Worm (Caenorhabditis elegans) whole organism, L3 larva: ENCODE results near the gene trr-1.

Source experiments
- R02D3.7 ChIP-seq: fragments of 150-350 bp; optimal IDR thresholded peaks from 2 replicates; lab custom pipeline; 2014; ENCODE audit warnings: missing biosample characterization, missing genetic modification characterization
- aly-2 ChIP-seq: fragments of 150-350 bp; optimal IDR thresholded peaks from 2 replicates; lab custom pipeline; 2014; ENCODE audit warnings: missing biosample characterization, missing genetic modification characterization
- ama-1 ChIP-seq: fragments of 150-350 bp; optimal IDR thresholded peaks from 2 replicates; lab custom pipeline; 2018
- ceh-16 ChIP-seq: sonication (generic microtip); optimal IDR thresholded peaks from 2 replicates; lab custom pipeline; 2017; ENCODE audit warnings: missing biosample characterization, missing genetic modification characterization
- ceh-28 ChIP-seq: fragments of 150-350 bp; optimal IDR thresholded peaks from 2 replicates; lab custom pipeline; 2014; ENCODE audit warnings: missing biosample characterization, missing genetic modification reagents, missing genetic modification characterization
- ceh-82 ChIP-seq: fragments of 150-350 bp; optimal IDR thresholded peaks from 2 replicates; lab custom pipeline; 2014; ENCODE audit warnings: missing biosample characterization, missing genetic modification characterization
- daf-12 ChIP-seq: fragments of 150-350 bp; optimal IDR thresholded peaks from 2 replicates; lab custom pipeline; 2014; ENCODE audit warnings: missing biosample characterization, missing genetic modification reagents, missing genetic modification characterization
- egl-27 ChIP-seq: sonication (generic microtip); optimal IDR thresholded peaks from 4 replicates; lab custom pipeline; 2017; ENCODE audit warnings: missing biosample characterization, missing genetic modification reagents, missing genetic modification characterization
- egl-5 ChIP-seq: fragments of 150-350 bp; optimal IDR thresholded peaks from 2 replicates; lab custom pipeline; 2017; ENCODE audit warnings: missing biosample characterization, missing genetic modification reagents, missing genetic modification characterization, inconsistent platforms
- elt-1 ChIP-seq: fragments of 150-350 bp; optimal IDR thresholded peaks from 2 replicates; lab custom pipeline; 2014; ENCODE audit warnings: missing biosample characterization, missing genetic modification characterization
- elt-2 ChIP-seq: sonication (generic microtip); optimal IDR thresholded peaks from 2 replicates; lab custom pipeline; 2016; ENCODE audit warnings: missing genetic modification reagents, mild to moderate bottlenecking, missing genetic modification characterization, missing compliant biosample characterization
- elt-3 ChIP-seq, 3 experiments: fragments of 150-350 bp in 1 of 3; sonication (generic microtip) in 2 of 3; optimal IDR thresholded peaks; 2 replicates in 2 of 3; 4 replicates in 1 of 3; lab custom pipeline; 2014 to 2017; ENCODE audit warnings: missing biosample characterization in 3 of 3, missing genetic modification characterization in 3 of 3
- eor-1 ChIP-seq, 2 experiments: fragments of 150-350 bp; optimal IDR thresholded peaks; 2 replicates each; lab custom pipeline; 2014 to 2018; ENCODE audit warnings: missing biosample characterization in 2 of 2, missing genetic modification characterization in 2 of 2
- fkh-10 ChIP-seq: sonication (generic microtip); optimal IDR thresholded peaks from 2 replicates; lab custom pipeline; 2017; ENCODE audit warnings: missing biosample characterization, missing genetic modification reagents, missing genetic modification characterization
- fkh-2 ChIP-seq: fragments of 150-350 bp; optimal IDR thresholded peaks from 2 replicates; lab custom pipeline; 2014; ENCODE audit warnings: missing biosample characterization, missing genetic modification reagents, missing genetic modification characterization
- hmg-11 ChIP-seq: sonication (generic microtip); optimal IDR thresholded peaks from 2 replicates; lab custom pipeline; 2016; ENCODE audit warnings: missing genetic modification characterization, missing compliant biosample characterization
- jun-1 ChIP-seq: fragments of 150-350 bp; optimal IDR thresholded peaks from 2 replicates; lab custom pipeline; 2014; ENCODE audit warnings: missing biosample characterization, missing genetic modification reagents, missing genetic modification characterization
- lin-15B ChIP-seq: fragments of 150-350 bp; optimal IDR thresholded peaks from 2 replicates; lab custom pipeline; 2014; ENCODE audit warnings: missing biosample characterization, missing genetic modification characterization
- lin-39 ChIP-seq: fragments of 150-350 bp; optimal IDR thresholded peaks from 2 replicates; lab custom pipeline; 2018; ENCODE audit warnings: missing biosample characterization, missing genetic modification reagents, missing genetic modification characterization
- mdl-1 ChIP-seq: fragments of 150-350 bp; optimal IDR thresholded peaks from 2 replicates; lab custom pipeline; 2014; ENCODE audit warnings: missing biosample characterization, missing genetic modification characterization
- nfya-1 ChIP-seq: sonication (generic microtip); optimal IDR thresholded peaks from 2 replicates; lab custom pipeline; 2017; ENCODE audit warnings: missing genetic modification characterization, mild to moderate bottlenecking, missing compliant biosample characterization, antibody characterized with exemption, moderate library complexity; ENCODE audit not compliant: insufficient read depth
- nhr-12 ChIP-seq: fragments of 150-350 bp; optimal IDR thresholded peaks from 2 replicates; lab custom pipeline; 2014; ENCODE audit warnings: missing biosample characterization, missing genetic modification characterization
- nhr-23 ChIP-seq: fragments of 150-350 bp; optimal IDR thresholded peaks from 2 replicates; lab custom pipeline; 2014; ENCODE audit warnings: missing biosample characterization, missing genetic modification reagents, missing genetic modification characterization
- nhr-237 ChIP-seq: fragments of 150-350 bp; optimal IDR thresholded peaks from 2 replicates; lab custom pipeline; 2014; ENCODE audit warnings: missing biosample characterization, missing genetic modification characterization
- nhr-25 ChIP-seq: sonication (generic microtip); optimal IDR thresholded peaks from 2 replicates; lab custom pipeline; 2017; ENCODE audit warnings: missing biosample characterization, missing genetic modification characterization
- nhr-28 ChIP-seq: fragments of 150-350 bp; optimal IDR thresholded peaks from 2 replicates; lab custom pipeline; 2014; ENCODE audit warnings: missing biosample characterization, missing genetic modification characterization
- nhr-43 ChIP-seq: sonication (generic microtip); optimal IDR thresholded peaks from 2 replicates; lab custom pipeline; 2016; ENCODE audit warnings: mild to moderate bottlenecking, missing genetic modification characterization, missing compliant biosample characterization; ENCODE audit not compliant: poor library complexity, severe bottlenecking
- nhr-77 ChIP-seq: fragments of 150-350 bp; optimal IDR thresholded peaks from 2 replicates; lab custom pipeline; 2014; ENCODE audit warnings: missing biosample characterization, missing genetic modification characterization
- pha-4 ChIP-seq: fragments of 150-350 bp; optimal IDR thresholded peaks from 2 replicates; lab custom pipeline; 2014; ENCODE audit warnings: missing biosample characterization, missing genetic modification reagents, missing genetic modification characterization
- pqm-1 ChIP-seq: fragments of 150-350 bp; optimal IDR thresholded peaks from 2 replicates; lab custom pipeline; 2017; ENCODE audit warnings: missing biosample characterization, missing genetic modification characterization, inconsistent platforms
- sea-2 ChIP-seq: fragments of 150-350 bp; sonication (generic microtip); optimal IDR thresholded peaks from 4 replicates; lab custom pipeline; 2014; ENCODE audit warnings: missing biosample characterization, missing genetic modification reagents, missing genetic modification characterization
- skn-1 ChIP-seq: fragments of 150-350 bp; optimal IDR thresholded peaks from 2 replicates; lab custom pipeline; 2014; ENCODE audit warnings: missing biosample characterization, missing genetic modification characterization
- snpc-4 ChIP-seq: fragments of 150-350 bp; optimal IDR thresholded peaks from 2 replicates; lab custom pipeline; 2014; ENCODE audit warnings: missing biosample characterization, missing genetic modification characterization
- tbx-2 ChIP-seq: sonication (generic microtip); optimal IDR thresholded peaks from 2 replicates; lab custom pipeline; 2016; ENCODE audit warnings: mild to moderate bottlenecking, missing genetic modification characterization, missing compliant biosample characterization
- unc-39 ChIP-seq: sonication (generic microtip); optimal IDR thresholded peaks from 4 replicates; lab custom pipeline; 2017; ENCODE audit warnings: missing biosample characterization, missing genetic modification characterization
- unc-62 ChIP-seq: fragments of 150-350 bp; sonication (generic microtip); optimal IDR thresholded peaks from 4 replicates; lab custom pipeline; 2014; ENCODE audit warnings: missing biosample characterization, missing genetic modification reagents, missing genetic modification characterization

trr-1 gene

ce11 chrII:11681136-11681824 lies 5.6 kb upstream of the trr-1 start, which contains the start of the genes sfxn-1.4 and C47D12.4:
TSS of gene sfxn-1.4 (minus strand) at chrII:11681236.
TSS of gene C47D12.4 (plus strand) at chrII:11681774.
- TF ChIP-seq ceh-28 = no peak
- no peak for TF ChIP-seq fkh-2 (tag; lab: Kevin White, UChicago)
- no peak for TF ChIP-seq lin-39 (tag; lab: Kevin White, UChicago)
- TF ChIP-seq aly-2 (tag; lab: Kevin White, UChicago) = no peak
- TF ChIP-seq elt-2 (tag; lab: Kevin White, UChicago) = no peak
- no peak for TF ChIP-seq ama-1
- TF ChIP-seq tbx-2 (tag; lab: Kevin White, UChicago) = no peak
- no peak for TF ChIP-seq snpc-4 (tag; lab: Kevin White, UChicago)
- no peak for TF ChIP-seq daf-12 (tag; lab: Kevin White, UChicago)
- TF ChIP-seq unc-62 (GFP tag; lab: Kevin White, UChicago) = no peak
- no peak for TF ChIP-seq egl-27
- TF ChIP-seq pqm-1 (tag; lab: Kevin White, UChicago) = no peak
- TF ChIP-seq pha-4 = no peak
- TF ChIP-seq eor-1 (tag; optimal IDR thresholded peaks at IDR 0.05; lab: Kevin White, UChicago) = no peak
- TF ChIP-seq unc-39 (tag; lab: Kevin White, UChicago) = no peak
- no peak for TF ChIP-seq nfya-1 (tag; lab: Kevin White, UChicago)
- no peak for TF ChIP-seq egl-5 (tag; lab: Kevin White, UChicago)
- TF ChIP-seq hmg-11 (tag; lab: Kevin White, UChicago) = no peak
- no peak for TF ChIP-seq mdl-1 (tag; lab: Kevin White, UChicago)

ce11 chrII:11680220-11680619 lies 4.5 kb upstream of the trr-1 start:
- no peak for TF ChIP-seq lin-39 (tag; lab: Kevin White, UChicago)
- TF ChIP-seq pha-4 = no peak
- TF ChIP-seq nhr-77 (tag; lab: Kevin White, UChicago) = no peak
- no peak for TF ChIP-seq ceh-82 (tag; lab: Kevin White, UChicago)
- no peak for TF ChIP-seq pqm-1 (tag; lab: Kevin White, UChicago)
- TF ChIP-seq ceh-16 = no peak
- no peak for TF ChIP-seq skn-1
- no peak for TF ChIP-seq nhr-237 (tag; lab: Kevin White, UChicago)
- no peak for TF ChIP-seq jun-1 (tag; lab: Kevin White, UChicago)
- TF ChIP-seq ama-1 = no peak
- no peak for TF ChIP-seq unc-39 (tag; lab: Kevin White, UChicago)

- TF ChIP-seq unc-62 (GFP tag; lab: Kevin White, UChicago) (no peak), elt-2 (tag; lab: Kevin White, UChicago) (no peak), fkh-2 (tag; lab: Kevin White, UChicago) (no peak), nhr-237 (tag; lab: Kevin White, UChicago) (no peak), elt-3 (tag; optimal IDR thresholded peaks at IDR 0.05; lab: Kevin White, UChicago) (no peak), ceh-28 (no peak), nhr-77 (tag; lab: Kevin White, UChicago) (no peak), fkh-10 (GFP tag; lab: Kevin White, UChicago) (no peak), sea-2 (GFP tag; lab: Kevin White, UChicago) (no peak), elt-1 (no peak), nhr-12 (no peak), hmg-11 (tag; lab: Kevin White, UChicago) (no peak), nhr-28 (tag; lab: Kevin White, UChicago) (no peak)
Measured at ce11 chrII:11658854-11659253, 16.9 kb downstream of the trr-1 start.

- TF ChIP-seq nhr-23 (tag; lab: Kevin White, UChicago) (peak; percentile 13), ceh-16 (no peak)
- TF ChIP-seq, all 47 proteins: peak for 1
Measured at ce11 chrII:11657079-11657478, 18.6 kb downstream of the trr-1 start, which contains the start of gene nep-1. TSS of gene nep-1 (minus strand) at chrII:11657179.

- peak; percentile 28 for TF ChIP-seq nhr-43
- TF ChIP-seq elt-2 (tag; lab: Kevin White, UChicago) = peak; percentile 40
- TF ChIP-seq nhr-25 (tag; lab: Kevin White, UChicago) = peak; percentile 26
- peak; percentile 100 for TF ChIP-seq skn-1
- peak; percentile 83 for TF ChIP-seq nfya-1 (tag; lab: Kevin White, UChicago)
- no peak for TF ChIP-seq nhr-77 (tag; lab: Kevin White, UChicago)
- peak; percentile 78 for TF ChIP-seq nhr-23 (tag; lab: Kevin White, UChicago)
- TF ChIP-seq pqm-1 (tag; lab: Kevin White, UChicago) = no peak
- peak; percentile 94 for TF ChIP-seq egl-5 (tag; lab: Kevin White, UChicago)
- no peak for TF ChIP-seq elt-3 (tag; optimal IDR thresholded peaks at IDR 0.05; lab: Kevin White, UChicago)
- TF ChIP-seq unc-39 (tag; lab: Kevin White, UChicago) = no peak
- peak; percentile 87 for TF ChIP-seq R02D3.7
- peak; percentile 90 for TF ChIP-seq pha-4
- TF ChIP-seq lin-39 (tag; lab: Kevin White, UChicago) = peak; percentile 69
- TF ChIP-seq snpc-4 (tag; lab: Kevin White, UChicago) = peak; percentile 40
- TF ChIP-seq lin-15B (tag; lab: Kevin White, UChicago) = peak; percentile 83
- no peak for TF ChIP-seq tbx-2 (tag; lab: Kevin White, UChicago)
- TF ChIP-seq ceh-82 (tag; lab: Kevin White, UChicago) = no peak
- TF ChIP-seq jun-1 (tag; lab: Kevin White, UChicago) = peak; percentile 19
Measured at ce11 chrII:11652679-11653174, 23.0 kb downstream of the trr-1 start, which contains the start of the genes rad-23 and rpn-12. TSS of gene rad-23 (minus strand) at chrII:11652729. TSS of gene rpn-12 (plus strand) at chrII:11653124.
